Fruit fly (Drosophila melanogaster): ENCODE data around the gene mtd.

DNA sequence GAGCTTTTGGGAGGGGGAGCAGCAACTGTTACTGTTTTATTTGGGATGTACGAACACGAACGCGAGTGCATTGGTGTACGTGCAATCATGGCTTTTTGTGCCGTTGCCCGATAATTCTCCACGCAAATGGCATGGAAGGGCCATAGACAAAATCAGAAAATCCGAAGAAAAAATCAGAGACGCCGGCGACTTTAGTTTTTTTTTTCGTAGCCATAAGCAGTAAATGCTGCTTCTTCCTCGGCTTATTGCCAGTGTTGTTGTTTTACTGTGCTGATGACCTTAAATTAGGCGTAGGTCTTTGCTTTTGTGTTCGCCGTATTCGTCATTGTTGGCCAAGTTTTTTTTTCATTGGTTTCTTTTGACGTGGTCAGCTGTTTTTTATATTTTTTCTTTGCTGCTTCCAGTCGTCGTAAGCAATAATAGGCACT is 28.0 kb downstream of the mtd start:
- TF ChIP-seq CG30403 (GFP tag; optimal IDR thresholded peaks at IDR 0.05): no peak
- TF ChIP-seq CG4617 (GFP tag; optimal IDR thresholded peaks at IDR 0.05; ENCODE audit: borderline replicate concordance): no peak
- no peak for TF ChIP-seq fd64A (GFP tag; optimal IDR thresholded peaks at IDR 0.05)

Data from whole organism, embryonic.